Worm (Caenorhabditis elegans) whole organism, L1 larva: ENCODE results near the gene oac-54.

Experiments used
- aly-2 ChIP-seq: fragments of 150-350 bp; optimal IDR thresholded peaks from 2 replicates; lab custom pipeline; 2014; ENCODE audit warnings: missing biosample characterization, missing genetic modification characterization
- ama-1 ChIP-seq: fragments of 150-350 bp; optimal IDR thresholded peaks from 2 replicates; lab custom pipeline; 2014
- blmp-1 ChIP-seq: fragments of 150-350 bp; optimal IDR thresholded peaks from 2 replicates; lab custom pipeline; 2014; ENCODE audit warnings: missing biosample characterization, missing genetic modification characterization
- ces-1 ChIP-seq: fragments of 150-350 bp; optimal IDR thresholded peaks from 2 replicates; lab custom pipeline; 2014; ENCODE audit warnings: missing biosample characterization, missing genetic modification reagents, missing genetic modification characterization
- egl-27 ChIP-seq, 2 experiments: fragments of 150-350 bp in 1 of 2; sonication (generic microtip); optimal IDR thresholded peaks; 3 replicates each; lab custom pipeline; 2017 to 2018; ENCODE audit warnings: missing biosample characterization in 2 of 2, missing genetic modification characterization in 2 of 2, missing genetic modification reagents in 2 of 2
- elt-3 ChIP-seq, 6 experiments: fragments of 150-350 bp in 1 of 6; sonication (generic microtip); optimal IDR thresholded peaks; 2 replicates each; lab custom pipeline; 2017 to 2018; ENCODE audit warnings: missing biosample characterization in 6 of 6, missing genetic modification characterization in 6 of 6, inconsistent platforms in 1 of 6
- fos-1 ChIP-seq: fragments of 150-350 bp; optimal IDR thresholded peaks from 2 replicates; lab custom pipeline; 2014; ENCODE audit warnings: missing biosample characterization, missing genetic modification characterization
- grh-1 ChIP-seq: fragments of 200-800 bp; sonication (Bioruptor generic); IDR thresholded peaks from 2 replicates; pipeline ENCODE4 v1.3.6; 2022; ENCODE audit warnings: missing genetic modification reagents, missing genetic modification characterization, missing compliant biosample characterization
- hlh-4 ChIP-seq: sonication (generic microtip); optimal IDR thresholded peaks from 2 replicates; lab custom pipeline; 2016; ENCODE audit warnings: mild to moderate bottlenecking, missing genetic modification characterization, missing compliant biosample characterization
- lin-13 ChIP-seq: fragments of 150-350 bp; optimal IDR thresholded peaks from 2 replicates; lab custom pipeline; 2014; ENCODE audit warnings: missing biosample characterization, missing genetic modification reagents, missing genetic modification characterization
- lin-14 ChIP-seq: fragments of 200-800 bp; sonication (Bioruptor generic); optimal IDR thresholded peaks from 2 replicates; lab custom pipeline; 2018; ENCODE audit warnings: mild to moderate bottlenecking, missing genetic modification characterization, moderate library complexity, missing compliant biosample characterization
- lin-39 ChIP-seq: fragments of 150-350 bp; optimal IDR thresholded peaks from 2 replicates; lab custom pipeline; 2014; ENCODE audit warnings: missing biosample characterization, missing genetic modification reagents, missing genetic modification characterization
- lir-3 ChIP-seq: sonication (generic microtip); optimal IDR thresholded peaks from 2 replicates; lab custom pipeline; 2016; ENCODE audit warnings: mild to moderate bottlenecking, missing genetic modification characterization, moderate library complexity, missing compliant biosample characterization; ENCODE audit not compliant: poor library complexity
- lsy-2 ChIP-seq, 2 experiments: fragments of 150-350 bp; optimal IDR thresholded peaks; 2 replicates each; lab custom pipeline; 2014; ENCODE audit warnings: missing biosample characterization in 2 of 2, missing genetic modification characterization in 2 of 2
- mdl-1 ChIP-seq, 2 experiments: fragments of 150-350 bp; optimal IDR thresholded peaks; 2 replicates each; lab custom pipeline; 2014 to 2017; ENCODE audit warnings: missing biosample characterization in 2 of 2, missing genetic modification characterization in 2 of 2, inconsistent platforms in 1 of 2
- mep-1 ChIP-seq: fragments of 150-350 bp; optimal IDR thresholded peaks from 2 replicates; lab custom pipeline; 2014; ENCODE audit warnings: missing biosample characterization, missing genetic modification characterization
- nhr-11 ChIP-seq: fragments of 150-350 bp; optimal IDR thresholded peaks from 2 replicates; lab custom pipeline; 2014; ENCODE audit warnings: missing biosample characterization, missing genetic modification characterization
- nhr-19 ChIP-seq: fragments of 200-800 bp; sonication (Bioruptor generic); conservative IDR thresholded peaks from 2 replicates; pipeline ENCODE4 v1.3.6; 2022; ENCODE audit warnings: missing genetic modification characterization, missing compliant biosample characterization
- nhr-20 ChIP-seq: sonication (generic microtip); optimal IDR thresholded peaks from 2 replicates; lab custom pipeline; 2016; ENCODE audit warnings: mild to moderate bottlenecking, missing genetic modification characterization, missing compliant biosample characterization
- nhr-237 ChIP-seq: fragments of 150-350 bp; optimal IDR thresholded peaks from 2 replicates; lab custom pipeline; 2014; ENCODE audit warnings: missing biosample characterization, missing genetic modification characterization
- nhr-47 ChIP-seq: sonication (generic microtip); optimal IDR thresholded peaks from 2 replicates; lab custom pipeline; 2016; ENCODE audit warnings: mild to moderate bottlenecking, missing genetic modification characterization, moderate library complexity, missing compliant biosample characterization
- nhr-71 ChIP-seq: sonication (generic microtip); optimal IDR thresholded peaks from 2 replicates; lab custom pipeline; 2016; ENCODE audit warnings: mild to moderate bottlenecking, missing genetic modification characterization, moderate library complexity, missing compliant biosample characterization
- nhr-85 ChIP-seq: sonication (generic microtip); peaks from one replicate; lab custom pipeline; 2016; ENCODE audit warnings: missing genetic modification characterization, inconsistent platforms, missing compliant biosample characterization
- nhr-90 ChIP-seq: sonication (generic microtip); optimal IDR thresholded peaks from 2 replicates; lab custom pipeline; 2016; ENCODE audit warnings: mild to moderate bottlenecking, missing genetic modification characterization, missing compliant biosample characterization; ENCODE audit not compliant: poor library complexity
- pax-3 ChIP-seq: fragments of 200-800 bp; sonication (Bioruptor generic); optimal IDR thresholded peaks from 2 replicates; lab custom pipeline; 2018; ENCODE audit warnings: mild to moderate bottlenecking, missing genetic modification characterization, moderate library complexity, missing compliant biosample characterization
- pqm-1 ChIP-seq: sonication (generic microtip); optimal IDR thresholded peaks from 3 replicates; lab custom pipeline; 2017; ENCODE audit warnings: missing biosample characterization, missing genetic modification characterization
- skn-1 ChIP-seq: fragments of 150-350 bp; optimal IDR thresholded peaks from 2 replicates; lab custom pipeline; 2014; ENCODE audit warnings: missing biosample characterization, missing genetic modification characterization
- snu-23 ChIP-seq: sonication (generic microtip); optimal IDR thresholded peaks from 2 replicates; lab custom pipeline; 2016; ENCODE audit warnings: missing genetic modification characterization, missing compliant biosample characterization
- swsn-7 ChIP-seq: sonication (generic microtip); optimal IDR thresholded peaks from 2 replicates; lab custom pipeline; 2016; ENCODE audit warnings: missing genetic modification characterization, missing compliant biosample characterization
- tbx-2 ChIP-seq: sonication (generic microtip); optimal IDR thresholded peaks from 2 replicates; lab custom pipeline; 2016; ENCODE audit warnings: missing genetic modification characterization, missing compliant biosample characterization
- tlp-1 ChIP-seq: fragments of 150-350 bp; optimal IDR thresholded peaks from 2 replicates; lab custom pipeline; 2014; ENCODE audit warnings: missing biosample characterization, missing genetic modification characterization
- unc-130 ChIP-seq: fragments of 150-350 bp; optimal IDR thresholded peaks from 2 replicates; lab custom pipeline; 2017; ENCODE audit warnings: missing biosample characterization, missing genetic modification characterization, inconsistent platforms
- unc-62 ChIP-seq: fragments of 150-350 bp; optimal IDR thresholded peaks from 2 replicates; lab custom pipeline; 2014; ENCODE audit warnings: missing biosample characterization, missing genetic modification reagents, missing genetic modification characterization
- unc-98 ChIP-seq: fragments of 200-800 bp; sonication (Bioruptor generic); IDR thresholded peaks from 2 replicates; pipeline ENCODE4 v1.3.6; 2022; ENCODE audit warnings: missing genetic modification characterization, missing compliant biosample characterization
- vab-15 ChIP-seq: sonication (generic microtip); optimal IDR thresholded peaks from 2 replicates; lab custom pipeline; 2017; ENCODE audit warnings: missing genotype, mild to moderate bottlenecking, missing genetic modification characterization, missing compliant biosample characterization
- zag-1 ChIP-seq: fragments of 150-350 bp; optimal IDR thresholded peaks from 2 replicates; lab custom pipeline; 2014; ENCODE audit warnings: missing biosample characterization, missing genetic modification characterization

Gene oac-54

ce11 chrII:9161023-9161422 is 3.1 kb downstream of the oac-54 start, which contains the start of gene rhy-1:
TSS of gene rhy-1 (plus strand) at chrII:9161379.
- no peak for TF ChIP-seq skn-1 (tag; lab: Kevin White, UChicago)
- TF ChIP-seq elt-3 (tag; optimal IDR thresholded peaks at IDR 0.05; lab: Kevin White, UChicago), result peak in 4 of 6 experiments; percentile 15 to 60 (median 38)
- TF ChIP-seq lsy-2 (tag; optimal IDR thresholded peaks at IDR 0.05; lab: Kevin White, UChicago), result no peak
- TF ChIP-seq egl-27 (tag; optimal IDR thresholded peaks at IDR 0.05; lab: Kevin White, UChicago), result no peak
- peak; percentile 53 for TF ChIP-seq nhr-90 (tag; lab: Kevin White, UChicago)
- no peak for TF ChIP-seq hlh-4
- no peak for TF ChIP-seq lin-13 (GFP tag; lab: Kevin White, UChicago)
- 0 out of 2 replicates have a peak, but pooled peaks have one; percentile 20 for TF ChIP-seq grh-1
- TF ChIP-seq nhr-85, result peak; percentile 75
- no peak for TF ChIP-seq vab-15 (tag; lab: Kevin White, UChicago)
- TF ChIP-seq nhr-20 (tag; lab: Kevin White, UChicago), result peak; percentile 76
- no peak for TF ChIP-seq zag-1 (tag; lab: Kevin White, UChicago)
- TF ChIP-seq blmp-1 (tag; lab: Kevin White, UChicago), result peak; percentile 2
- TF ChIP-seq ces-1 (GFP tag; lab: Kevin White, UChicago), result no peak
- TF ChIP-seq tbx-2 (tag; lab: Kevin White, UChicago), result no peak
- TF ChIP-seq aly-2 (tag; lab: Kevin White, UChicago), result no peak
- TF ChIP-seq snu-23 (GFP tag; lab: Kevin White, UChicago), result peak; percentile 25
- no peak for TF ChIP-seq swsn-7
- peak; percentile 51 for TF ChIP-seq nhr-71 (tag; lab: Kevin White, UChicago)
- TF ChIP-seq unc-98 (GFP tag; lab: Robert Waterston, UW), result no peak
- TF ChIP-seq lin-14 (GFP tag; lab: Kevin White, UChicago), result peak; percentile 27
- peak; percentile 21 for TF ChIP-seq nhr-47 (tag; lab: Kevin White, UChicago)

- no peak for TF ChIP-seq fos-1 (tag; lab: Kevin White, UChicago)
- no peak for TF ChIP-seq vab-15 (tag; lab: Kevin White, UChicago)
- no peak for TF ChIP-seq egl-27 (tag; optimal IDR thresholded peaks at IDR 0.05; lab: Kevin White, UChicago)
- no peak for TF ChIP-seq unc-130 (tag; lab: Kevin White, UChicago)
- TF ChIP-seq pqm-1 (tag; lab: Kevin White, UChicago), result no peak
- no peak for TF ChIP-seq nhr-11 (tag; lab: Kevin White, UChicago)
- TF ChIP-seq nhr-237 (tag; lab: Kevin White, UChicago), result no peak
- TF ChIP-seq lin-39 (tag; lab: Kevin White, UChicago), result no peak
- no peak for TF ChIP-seq unc-62 (GFP tag; lab: Kevin White, UChicago)
- TF ChIP-seq mdl-1 (tag; optimal IDR thresholded peaks at IDR 0.05; lab: Kevin White, UChicago), result no peak
- no peak for TF ChIP-seq ama-1 (lab: Kevin White, UChicago)
- TF ChIP-seq lsy-2 (tag; optimal IDR thresholded peaks at IDR 0.05; lab: Kevin White, UChicago), result no peak
- TF ChIP-seq lir-3, result no peak
- TF ChIP-seq nhr-19 (GFP tag; lab: Robert Waterston, UW), result no peak
Observed at ce11 chrII:9163348-9163747, 5.4 kb downstream of the oac-54 start.

ce11 chrII:9165762-9166460 is 8.0 kb downstream of the oac-54 start, which contains the start of gene W07A12.8:
TSS of gene W07A12.8 (minus strand) at chrII:9165812.
- no peak for TF ChIP-seq pax-3 (tag; lab: Kevin White, UChicago)
- TF ChIP-seq mep-1 (tag; lab: Kevin White, UChicago), result no peak
- TF ChIP-seq tlp-1 (tag; lab: Kevin White, UChicago), result no peak
- TF ChIP-seq skn-1 (tag; lab: Kevin White, UChicago), result no peak
- no peak for TF ChIP-seq unc-98 (GFP tag; lab: Robert Waterston, UW)
